Fruit fly (Drosophila melanogaster) whole organism, adult: ENCODE measurements around the gene CG13365.

Experiments used
- CG5204 ChIP-seq: fragments of 200-800 bp; sonication (Bioruptor generic); optimal IDR thresholded peaks from 2 replicates; lab custom pipeline; 2016; ENCODE audit warnings: missing biosample characterization, missing genetic modification characterization
- CG7101 ChIP-seq: fragments of 200-800 bp; sonication (Bioruptor generic); optimal IDR thresholded peaks from 2 replicates; lab custom pipeline; 2018; ENCODE audit warnings: missing biosample characterization, mild to moderate bottlenecking, missing genetic modification characterization, moderate library complexity
- Mnt ChIP-seq: fragments of 200-800 bp; sonication (Bioruptor generic); optimal IDR thresholded peaks from 2 replicates; lab custom pipeline; 2016; ENCODE audit warnings: missing biosample characterization, mild to moderate bottlenecking, missing genetic modification characterization
- cnc ChIP-seq, 2 experiments: fragments of >200 bp; optimal IDR thresholded peaks; 2 replicates each; lab custom pipeline; 2017
- kay ChIP-seq: fragments of 200-800 bp; sonication (Bioruptor generic); peaks from one replicate; lab custom pipeline; 2016; ENCODE audit warnings: missing biosample characterization, missing genetic modification characterization, borderline replicate concordance

DNA sequence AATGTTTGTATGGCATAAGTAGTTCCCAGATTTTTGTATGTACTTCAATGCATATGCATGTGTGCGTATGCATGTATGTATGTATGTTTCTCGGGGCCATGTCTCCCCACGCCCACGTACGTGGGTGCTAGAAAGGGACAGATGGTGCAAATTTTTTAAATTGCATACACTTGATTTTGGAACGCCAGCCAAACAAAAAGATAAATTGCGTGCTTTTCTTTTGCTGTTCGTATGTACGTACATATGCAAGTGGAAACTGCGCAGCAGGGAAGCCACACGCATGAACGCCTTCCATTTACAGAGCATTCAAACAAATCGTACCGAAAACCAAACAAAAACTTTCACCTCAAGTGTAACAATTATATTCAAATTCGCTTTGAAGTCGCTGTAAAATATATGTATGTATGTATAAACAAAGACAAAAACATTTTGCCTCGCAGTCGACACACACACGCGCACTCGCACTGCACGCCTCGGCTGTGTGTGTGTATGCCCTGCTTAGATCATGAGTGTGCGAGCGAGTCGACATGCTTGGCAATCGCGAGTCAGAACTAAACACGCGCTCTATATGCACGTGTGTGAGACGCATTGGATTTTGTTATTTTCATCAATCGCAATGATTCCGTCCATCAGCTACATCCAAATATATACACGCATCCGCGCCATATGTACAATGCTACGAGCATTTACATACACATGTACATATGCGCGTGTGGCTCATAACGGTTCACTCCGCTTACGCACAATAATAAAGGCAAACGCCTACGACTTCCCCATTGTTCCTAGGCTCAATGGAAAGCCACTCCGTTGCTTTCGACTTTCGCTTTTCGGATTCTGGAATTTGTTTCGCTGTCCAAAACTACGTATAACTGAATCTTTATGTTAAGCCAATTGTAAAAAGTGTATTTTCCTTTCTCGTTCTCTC lies 15.9 kb upstream of the CG13365 start:
- no peak for TF ChIP-seq kay (GFP tag; lab: Kevin White, UChicago)
- peak; percentile 97 for TF ChIP-seq Mnt (GFP tag; lab: Kevin White, UChicago)
- TF ChIP-seq cnc (optimal IDR thresholded peaks at IDR 0.05; lab: Kevin White, UChicago) = no peak
- TF ChIP-seq CG7101 = no peak
- no peak for TF ChIP-seq CG5204 (GFP tag; lab: Kevin White, UChicago)
